Fruit fly (Drosophila melanogaster): Measurements from ENCODE around the gene CG9259.

The CG9259 gene

dm6 chr2L:21077849-21078248, 11.3 kb upstream of the CG9259 start:
- no peak for TF ChIP-seq noc (tag; optimal IDR thresholded peaks at IDR 0.05)

- TF ChIP-seq noc (tag; optimal IDR thresholded peaks at IDR 0.05) = no peak
These were observed 6.6 kb upstream of the CG9259 start, which contains the start of gene CG33511 for dm6 chr2L:21082444-21083201. CG33511 (minus strand) TSS chr2L:21082494.

- peak; percentile 83 for TF ChIP-seq noc (tag; optimal IDR thresholded peaks at IDR 0.05)
These were observed 4.9 kb upstream of the CG9259 start, which contains the start of gene CG33510 for dm6 chr2L:21084268-21084667. CG33510 (minus strand) TSS chr2L:21084326.

- TF ChIP-seq noc (tag; optimal IDR thresholded peaks at IDR 0.05) = no peak
These were observed 2.8 kb upstream of the CG9259 start, which contains the start of gene CG33509 for dm6 chr2L:21086406-21086805. CG33509 (minus strand) TSS chr2L:21086506.

dm6 chr2L:21088651-21089050, 524 bp upstream of the CG9259 start, which contains the start of gene ppk13:
ppk13 (minus strand) TSS chr2L:21088751.
- no peak for TF ChIP-seq noc (tag; optimal IDR thresholded peaks at IDR 0.05)

dm6 chr2L:21090958-21091357, 1.8 kb downstream of the CG9259 start, which contains the start of gene CG14397:
CG14397 (plus strand) TSS chr2L:21091227.
- no peak for TF ChIP-seq noc (tag; optimal IDR thresholded peaks at IDR 0.05)

- TF ChIP-seq noc (tag; optimal IDR thresholded peaks at IDR 0.05) = no peak
These were observed 7.3 kb downstream of the CG9259 start, which contains the start of gene CG34136 for dm6 chr2L:21096448-21096994. CG34136 (plus strand) TSS chr2L:21096922.

- no peak for TF ChIP-seq noc (tag; optimal IDR thresholded peaks at IDR 0.05)
These were observed 8.7 kb downstream of the CG9259 start for dm6 chr2L:21097850-21098249.

- no peak for TF ChIP-seq noc (tag; optimal IDR thresholded peaks at IDR 0.05)
These were observed 13.4 kb downstream of the CG9259 start, which contains the start of gene CG9257 for dm6 chr2L:21102399-21103108. CG9257 (plus strand) TSS chr2L:21102743.

dm6 chr2L:21104326-21104725, 15.2 kb downstream of the CG9259 start, which contains the start of the genes CG46307 and Nhe2:
CG46307 (plus strand) TSS chr2L:21104568.
Nhe2 (plus strand) TSS chr2L:21104568.
- TF ChIP-seq noc (tag; optimal IDR thresholded peaks at IDR 0.05) = no peak

- TF ChIP-seq noc (tag; optimal IDR thresholded peaks at IDR 0.05) = no peak
These were observed 16.0 kb downstream of the CG9259 start for dm6 chr2L:21105127-21105526.

dm6 chr2L:21107651-21108489, 18.7 kb downstream of the CG9259 start:
- TF ChIP-seq noc (tag; optimal IDR thresholded peaks at IDR 0.05) = peak; percentile 20

- TF ChIP-seq noc (tag; optimal IDR thresholded peaks at IDR 0.05) = no peak
These were observed 19.6 kb downstream of the CG9259 start for dm6 chr2L:21108759-21109282.

- no peak for TF ChIP-seq noc (tag; optimal IDR thresholded peaks at IDR 0.05)
These were observed 20.5 kb downstream of the CG9259 start for dm6 chr2L:21109680-21110079.

dm6 chr2L:21111849-21112248, 22.7 kb downstream of the CG9259 start:
- TF ChIP-seq noc (tag; optimal IDR thresholded peaks at IDR 0.05) = no peak
